Fruit fly (Drosophila melanogaster): ENCODE results near the gene brv1.

dm6 chr3L:19495991-19496588 lies 9.8 kb upstream of the brv1 start:
- TF ChIP-seq fru (GFP tag; optimal IDR thresholded peaks at IDR 0.05) = no peak
- no peak for TF ChIP-seq psq (GFP tag; optimal IDR thresholded peaks at IDR 0.05)
- no peak for TF ChIP-seq usp (GFP tag; optimal IDR thresholded peaks at IDR 0.05)
- TF ChIP-seq sage (GFP tag; optimal IDR thresholded peaks at IDR 0.05) = no peak
- no peak for TF ChIP-seq CG9705 (GFP tag; optimal IDR thresholded peaks at IDR 0.05)

All from whole organism, wandering third instar larva.